Worm (Caenorhabditis elegans) whole organism, L3 larva: ENCODE results near the gene clec-240.

Experiments used
- R02D3.7 ChIP-seq: fragments of 150-350 bp; optimal IDR thresholded peaks from 2 replicates; lab custom pipeline; 2014; ENCODE audit warnings: missing biosample characterization, missing genetic modification characterization
- ZK546.5 ChIP-seq: sonication (generic microtip); optimal IDR thresholded peaks from 2 replicates; lab custom pipeline; 2017; ENCODE audit warnings: missing biosample characterization, missing genetic modification characterization
- ceh-28 ChIP-seq: fragments of 150-350 bp; optimal IDR thresholded peaks from 2 replicates; lab custom pipeline; 2014; ENCODE audit warnings: missing biosample characterization, missing genetic modification reagents, missing genetic modification characterization
- ceh-9 ChIP-seq: sonication (generic microtip); optimal IDR thresholded peaks from 2 replicates; lab custom pipeline; 2018; ENCODE audit warnings: missing biosample characterization, missing genetic modification characterization
- daf-12 ChIP-seq: fragments of 150-350 bp; optimal IDR thresholded peaks from 2 replicates; lab custom pipeline; 2014; ENCODE audit warnings: missing biosample characterization, missing genetic modification reagents, missing genetic modification characterization
- egl-5 ChIP-seq: fragments of 150-350 bp; optimal IDR thresholded peaks from 2 replicates; lab custom pipeline; 2017; ENCODE audit warnings: missing biosample characterization, missing genetic modification reagents, missing genetic modification characterization, inconsistent platforms
- elt-1 ChIP-seq: fragments of 150-350 bp; optimal IDR thresholded peaks from 2 replicates; lab custom pipeline; 2014; ENCODE audit warnings: missing biosample characterization, missing genetic modification characterization
- elt-2 ChIP-seq: sonication (generic microtip); optimal IDR thresholded peaks from 2 replicates; lab custom pipeline; 2016; ENCODE audit warnings: missing genetic modification reagents, mild to moderate bottlenecking, missing genetic modification characterization, missing compliant biosample characterization
- elt-3 ChIP-seq, 3 experiments: fragments of 150-350 bp in 1 of 3; sonication (generic microtip) in 2 of 3; optimal IDR thresholded peaks; 2 replicates in 2 of 3; 4 replicates in 1 of 3; lab custom pipeline; 2014 to 2017; ENCODE audit warnings: missing biosample characterization in 3 of 3, missing genetic modification characterization in 3 of 3
- eor-1 ChIP-seq, 2 experiments: fragments of 150-350 bp; optimal IDR thresholded peaks; 2 replicates each; lab custom pipeline; 2014 to 2018; ENCODE audit warnings: missing biosample characterization in 2 of 2, missing genetic modification characterization in 2 of 2
- fkh-2 ChIP-seq: fragments of 150-350 bp; optimal IDR thresholded peaks from 2 replicates; lab custom pipeline; 2014; ENCODE audit warnings: missing biosample characterization, missing genetic modification reagents, missing genetic modification characterization
- fos-1 ChIP-seq: fragments of 150-350 bp; optimal IDR thresholded peaks from 2 replicates; lab custom pipeline; 2014; ENCODE audit warnings: missing biosample characterization, missing genetic modification characterization
- jun-1 ChIP-seq: fragments of 150-350 bp; optimal IDR thresholded peaks from 2 replicates; lab custom pipeline; 2014; ENCODE audit warnings: missing biosample characterization, missing genetic modification reagents, missing genetic modification characterization
- lin-15B ChIP-seq: fragments of 150-350 bp; optimal IDR thresholded peaks from 2 replicates; lab custom pipeline; 2014; ENCODE audit warnings: missing biosample characterization, missing genetic modification characterization
- lin-39 ChIP-seq: fragments of 150-350 bp; optimal IDR thresholded peaks from 2 replicates; lab custom pipeline; 2018; ENCODE audit warnings: missing biosample characterization, missing genetic modification reagents, missing genetic modification characterization
- lsy-12 ChIP-seq: sonication (generic microtip); optimal IDR thresholded peaks from 2 replicates; lab custom pipeline; 2016; ENCODE audit warnings: mild to moderate bottlenecking, missing genetic modification characterization, missing compliant biosample characterization
- mml-1 ChIP-seq: fragments of 150-350 bp; sonication (generic microtip); optimal IDR thresholded peaks from 3 replicates; lab custom pipeline; 2014; ENCODE audit warnings: missing biosample characterization, missing genetic modification characterization
- nfya-1 ChIP-seq: sonication (generic microtip); optimal IDR thresholded peaks from 2 replicates; lab custom pipeline; 2017; ENCODE audit warnings: missing genetic modification characterization, mild to moderate bottlenecking, missing compliant biosample characterization, antibody characterized with exemption, moderate library complexity; ENCODE audit not compliant: insufficient read depth
- nhr-237 ChIP-seq: fragments of 150-350 bp; optimal IDR thresholded peaks from 2 replicates; lab custom pipeline; 2014; ENCODE audit warnings: missing biosample characterization, missing genetic modification characterization
- nhr-25 ChIP-seq: sonication (generic microtip); optimal IDR thresholded peaks from 2 replicates; lab custom pipeline; 2017; ENCODE audit warnings: missing biosample characterization, missing genetic modification characterization
- nhr-67 ChIP-seq: fragments of 150-350 bp; optimal IDR thresholded peaks from 2 replicates; lab custom pipeline; 2014; ENCODE audit warnings: missing biosample characterization, missing genetic modification characterization
- nhr-77 ChIP-seq: fragments of 150-350 bp; optimal IDR thresholded peaks from 2 replicates; lab custom pipeline; 2014; ENCODE audit warnings: missing biosample characterization, missing genetic modification characterization
- pha-4 ChIP-seq: fragments of 150-350 bp; optimal IDR thresholded peaks from 2 replicates; lab custom pipeline; 2014; ENCODE audit warnings: missing biosample characterization, missing genetic modification reagents, missing genetic modification characterization
- pqm-1 ChIP-seq: fragments of 150-350 bp; optimal IDR thresholded peaks from 2 replicates; lab custom pipeline; 2017; ENCODE audit warnings: missing biosample characterization, missing genetic modification characterization, inconsistent platforms
- tbx-2 ChIP-seq: sonication (generic microtip); optimal IDR thresholded peaks from 2 replicates; lab custom pipeline; 2016; ENCODE audit warnings: mild to moderate bottlenecking, missing genetic modification characterization, missing compliant biosample characterization
- zag-1 ChIP-seq: fragments of 150-350 bp; optimal IDR thresholded peaks from 2 replicates; lab custom pipeline; 2014; ENCODE audit warnings: missing biosample characterization, missing genetic modification characterization
- ztf-4 ChIP-seq: fragments of 150-350 bp; optimal IDR thresholded peaks from 2 replicates; lab custom pipeline; 2014; ENCODE audit warnings: missing biosample characterization, missing genetic modification characterization

clec-240 gene

DNA sequence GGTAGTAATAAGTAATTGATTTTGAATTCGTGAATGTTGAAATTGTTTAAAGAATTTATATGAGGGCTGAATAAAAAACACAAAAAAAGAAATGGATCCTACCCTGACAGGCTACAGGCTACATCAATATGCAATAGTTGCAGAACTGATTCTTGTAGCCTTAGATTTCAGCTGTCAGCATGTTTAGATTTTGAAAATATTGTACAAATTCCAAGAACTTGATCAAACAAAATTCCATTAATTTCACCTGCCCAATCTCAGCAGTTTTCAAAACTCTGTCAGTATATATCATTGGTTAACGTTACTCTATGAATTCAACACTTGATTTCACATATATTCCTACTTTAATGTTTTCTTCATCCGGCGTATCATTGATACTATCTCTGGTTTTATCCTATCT lies 20.6 kb downstream of the clec-240 start:
- TF ChIP-seq elt-1 (tag; lab: Kevin White, UChicago) (no peak), pqm-1 (tag; lab: Kevin White, UChicago) (no peak), lin-39 (tag; lab: Kevin White, UChicago) (no peak), nhr-237 (no peak), nhr-25 (tag; lab: Kevin White, UChicago) (no peak), elt-2 (no peak), nhr-67 (tag; lab: Kevin White, UChicago) (no peak), jun-1 (no peak), lsy-12 (no peak), tbx-2 (tag; lab: Kevin White, UChicago) (no peak)

DNA sequence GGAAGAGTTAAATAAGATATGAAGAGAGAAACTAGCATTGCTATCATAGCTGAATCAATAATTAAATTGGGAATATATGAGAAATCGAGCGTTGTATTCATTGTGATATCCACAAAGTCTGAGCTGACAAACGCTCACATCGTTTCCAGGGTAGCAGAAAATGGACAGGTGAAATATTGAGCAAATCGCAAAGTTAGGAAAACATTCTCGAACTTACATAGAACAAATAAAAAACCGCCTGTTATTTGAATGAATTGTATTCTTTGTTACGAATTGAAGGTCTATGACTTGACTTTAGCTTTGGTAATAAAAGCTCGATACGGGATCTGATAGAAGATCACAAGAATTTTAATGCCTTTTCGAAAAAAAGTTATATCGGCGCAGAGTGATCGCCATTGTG lies 26.0 kb downstream of the clec-240 start, which contains the start of gene srz-94:
TSS of gene srz-94 (minus strand) at position 101 of the 400 bp plus-strand sequence.
- TF ChIP-seq egl-5 (no peak), lin-15B (tag; lab: Kevin White, UChicago) (no peak), R02D3.7 (no peak), fkh-2 (tag; lab: Kevin White, UChicago) (no peak), nfya-1 (tag; lab: Kevin White, UChicago) (no peak), ceh-9 (no peak), ZK546.5 (tag; lab: Kevin White, UChicago) (no peak)

DNA sequence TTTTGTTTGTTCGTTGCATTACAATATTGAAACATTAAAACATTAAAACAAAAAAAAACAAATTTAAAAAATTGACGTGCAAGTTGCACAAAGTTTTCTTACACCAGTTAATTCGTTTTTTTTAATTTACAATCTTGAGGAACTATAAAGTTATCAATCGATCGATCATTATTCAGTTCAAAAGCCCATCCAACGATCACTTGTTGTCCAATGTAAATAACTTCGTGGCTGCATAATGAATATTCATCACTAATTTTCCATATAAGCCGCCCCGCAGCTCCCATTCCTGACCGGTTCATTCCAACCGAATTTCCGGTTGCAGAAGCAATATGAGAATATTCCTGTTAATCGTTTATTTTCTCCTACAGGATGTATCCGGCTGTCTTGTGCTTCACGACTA lies 32.4 kb downstream of the clec-240 start, which contains the start of gene hpo-33:
TSS of gene hpo-33 (plus strand) at position 301 of the 400 bp plus-strand sequence.
- no peak for TF ChIP-seq egl-5

DNA sequence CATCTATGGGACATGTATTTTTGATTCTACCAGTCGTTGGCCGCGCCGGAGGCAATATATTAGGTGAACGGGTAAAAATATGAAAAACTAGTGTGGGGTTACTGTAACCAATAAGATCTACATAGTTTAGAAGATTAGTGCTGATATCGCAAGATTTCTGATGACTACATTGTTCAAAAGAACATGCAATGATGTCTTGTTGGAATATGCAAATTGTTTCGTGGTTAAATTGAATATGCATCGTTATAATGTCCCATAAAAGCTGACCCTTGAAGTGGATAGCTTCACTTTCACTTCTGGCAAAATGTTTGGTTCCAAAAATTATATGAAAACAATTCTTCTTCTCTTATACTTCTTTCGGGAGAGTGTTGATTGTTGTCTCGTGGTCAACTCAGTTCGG lies 34.7 kb downstream of the clec-240 start, which contains the start of gene F28B1.2:
TSS of gene F28B1.2 (plus strand) at position 301 of the 400 bp plus-strand sequence.
- TF ChIP-seq elt-3 (tag; optimal IDR thresholded peaks at IDR 0.05; lab: Kevin White, UChicago) (no peak), ZK546.5 (tag; lab: Kevin White, UChicago) (no peak), daf-12 (tag; lab: Kevin White, UChicago) (no peak), mml-1 (tag; lab: Kevin White, UChicago) (no peak), ztf-4 (tag; lab: Kevin White, UChicago) (no peak), pqm-1 (tag; lab: Kevin White, UChicago) (no peak), lin-39 (tag; lab: Kevin White, UChicago) (no peak), pha-4 (tag; lab: Kevin White, UChicago) (no peak), zag-1 (no peak), nhr-77 (tag; lab: Kevin White, UChicago) (no peak), nhr-25 (tag; lab: Kevin White, UChicago) (no peak), ceh-28 (tag; lab: Kevin White, UChicago) (no peak), ceh-9 (no peak)

DNA sequence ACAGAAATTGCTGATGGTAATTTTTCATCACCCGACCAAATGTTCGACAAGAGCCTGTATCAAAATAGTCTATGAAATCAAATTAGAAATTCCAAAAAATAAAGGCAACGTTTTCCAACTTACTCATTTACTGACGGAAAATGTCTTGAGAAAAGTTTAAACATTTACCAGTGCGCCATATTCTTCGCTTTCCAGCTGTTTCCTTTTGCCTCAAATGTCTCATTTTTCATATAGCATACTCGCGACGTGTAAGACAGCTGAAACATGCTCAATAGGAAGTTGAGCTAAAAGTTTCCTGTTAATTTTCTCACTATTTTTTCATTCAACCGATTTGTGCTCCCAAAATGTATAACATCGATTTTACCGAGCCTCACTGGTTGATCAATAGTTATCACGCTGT lies 50.2 kb downstream of the clec-240 start, which contains the start of gene sri-66:
TSS of gene sri-66 (plus strand) at position 301 of the 400 bp plus-strand sequence.
- no peak for TF ChIP-seq eor-1 (tag; optimal IDR thresholded peaks at IDR 0.05; lab: Kevin White, UChicago)
- no peak for TF ChIP-seq egl-5
- TF ChIP-seq elt-3 (tag; optimal IDR thresholded peaks at IDR 0.05; lab: Kevin White, UChicago), result no peak
- TF ChIP-seq fos-1, result no peak
